Worm (Caenorhabditis elegans) whole organism, mixed stage, embryonic: Measurements from ENCODE around the gene npl-10.

ENCODE experiments used
- bed-3 ChIP-seq: fragments of 200-800 bp; sonication (Bioruptor generic); optimal IDR thresholded peaks from 3 replicates; lab custom pipeline; 2018; ENCODE audit warnings: mild to moderate bottlenecking, missing genetic modification characterization, moderate library complexity, missing compliant biosample characterization
- ceh-83 ChIP-seq: fragments of 200-800 bp; sonication (Bioruptor generic); optimal IDR thresholded peaks from 2 replicates; lab custom pipeline; 2018; ENCODE audit warnings: mild to moderate bottlenecking, missing genetic modification characterization, missing compliant biosample characterization
- cnd-1 ChIP-seq: fragments of 200-800 bp; sonication (Bioruptor generic); optimal IDR thresholded peaks from 2 replicates; lab custom pipeline; 2018; ENCODE audit warnings: mild to moderate bottlenecking, missing genetic modification characterization, missing compliant biosample characterization
- elt-1 ChIP-seq: sonication (generic microtip); optimal IDR thresholded peaks from 2 replicates; lab custom pipeline; 2017; ENCODE audit warnings: missing genetic modification characterization, mild to moderate bottlenecking, missing compliant biosample characterization, antibody characterized with exemption, moderate library complexity, borderline replicate concordance; ENCODE audit not compliant: insufficient read depth
- ham-2 ChIP-seq: fragments of 200-800 bp; sonication (Bioruptor generic); optimal IDR thresholded peaks from 2 replicates; lab custom pipeline; 2018; ENCODE audit warnings: mild to moderate bottlenecking, missing genetic modification characterization, missing compliant biosample characterization
- hlh-1 ChIP-seq: fragments of 150-350 bp; optimal IDR thresholded peaks from 2 replicates; lab custom pipeline; 2014; ENCODE audit warnings: missing biosample characterization, missing genetic modification reagents, missing genetic modification characterization
- mab-5 ChIP-seq: fragments of 150-350 bp; optimal IDR thresholded peaks from 2 replicates; lab custom pipeline; 2014; ENCODE audit warnings: missing biosample characterization, missing genetic modification characterization
- mls-2 ChIP-seq: sonication (generic microtip); optimal IDR thresholded peaks from 2 replicates; lab custom pipeline; 2016; ENCODE audit warnings: mild to moderate bottlenecking, missing genetic modification characterization, moderate library complexity, missing compliant biosample characterization
- nhr-2 ChIP-seq: fragments of 150-350 bp; optimal IDR thresholded peaks from 2 replicates; lab custom pipeline; 2014; ENCODE audit warnings: missing biosample characterization, missing genetic modification characterization
- nhr-237 ChIP-seq: fragments of 150-350 bp; optimal IDR thresholded peaks from 2 replicates; lab custom pipeline; 2014; ENCODE audit warnings: missing biosample characterization, missing genetic modification characterization
- nhr-28 ChIP-seq: fragments of 150-350 bp; optimal IDR thresholded peaks from 2 replicates; lab custom pipeline; 2014; ENCODE audit warnings: missing biosample characterization, missing genetic modification characterization
- nhr-76 ChIP-seq: sonication (generic microtip); optimal IDR thresholded peaks from 2 replicates; lab custom pipeline; 2017; ENCODE audit warnings: missing biosample characterization, missing genetic modification characterization
- pha-4 ChIP-seq: fragments of 150-350 bp; optimal IDR thresholded peaks from 2 replicates; lab custom pipeline; 2018; ENCODE audit warnings: missing biosample characterization, missing genetic modification reagents, missing genetic modification characterization
- sem-2 ChIP-seq: fragments of 200-800 bp; sonication (Bioruptor generic); optimal IDR thresholded peaks from 2 replicates; lab custom pipeline; 2018; ENCODE audit warnings: mild to moderate bottlenecking, missing genetic modification characterization, missing compliant biosample characterization
- unc-120 ChIP-seq: sonication (generic microtip); optimal IDR thresholded peaks from 2 replicates; lab custom pipeline; 2017; ENCODE audit warnings: missing genetic modification characterization, missing compliant biosample characterization; ENCODE audit not compliant: poor library complexity, severe bottlenecking
- unc-62 ChIP-seq: fragments of 150-350 bp; optimal IDR thresholded peaks from 2 replicates; lab custom pipeline; 2014; ENCODE audit warnings: missing biosample characterization, missing genetic modification reagents, missing genetic modification characterization
- zip-8 ChIP-seq: fragments of 150-350 bp; optimal IDR thresholded peaks from 2 replicates; lab custom pipeline; 2014; ENCODE audit warnings: missing biosample characterization, missing genetic modification characterization

The npl-10 gene

DNA sequence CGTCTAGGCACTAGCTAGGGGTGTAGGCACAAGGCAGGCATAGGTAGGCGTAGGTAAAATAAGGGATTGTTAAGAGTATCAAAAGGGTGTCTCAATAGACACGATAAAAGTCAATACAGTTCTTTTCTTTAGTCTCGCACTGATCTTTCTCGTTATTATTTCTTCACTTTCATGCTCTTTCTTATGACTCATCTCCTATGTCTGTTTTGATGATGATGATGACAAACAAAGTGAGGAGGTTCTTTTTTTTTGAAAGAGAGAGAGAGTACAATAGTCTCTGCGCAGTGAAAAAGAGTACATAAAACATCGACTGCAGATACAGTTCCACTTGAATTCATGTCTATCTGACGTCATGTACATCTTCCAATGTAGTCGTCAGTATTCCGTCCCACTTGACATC is 45.8 kb downstream of the npl-10 start:
- no peak for TF ChIP-seq nhr-237 (tag; lab: Kevin White, UChicago)
- no peak for TF ChIP-seq zip-8 (tag; lab: Kevin White, UChicago)
- TF ChIP-seq ceh-83 (GFP tag; lab: Kevin White, UChicago) = no peak
- TF ChIP-seq nhr-28 (tag; lab: Kevin White, UChicago) = no peak
- TF ChIP-seq mls-2 (tag; lab: Kevin White, UChicago) = no peak
- TF ChIP-seq unc-120 = no peak
- TF ChIP-seq mab-5 (tag; lab: Kevin White, UChicago) = no peak
- TF ChIP-seq nhr-76 = no peak
- no peak for TF ChIP-seq bed-3 (GFP tag; lab: Kevin White, UChicago)
- no peak for TF ChIP-seq ham-2
- TF ChIP-seq nhr-2 (tag; lab: Kevin White, UChicago) = no peak

DNA sequence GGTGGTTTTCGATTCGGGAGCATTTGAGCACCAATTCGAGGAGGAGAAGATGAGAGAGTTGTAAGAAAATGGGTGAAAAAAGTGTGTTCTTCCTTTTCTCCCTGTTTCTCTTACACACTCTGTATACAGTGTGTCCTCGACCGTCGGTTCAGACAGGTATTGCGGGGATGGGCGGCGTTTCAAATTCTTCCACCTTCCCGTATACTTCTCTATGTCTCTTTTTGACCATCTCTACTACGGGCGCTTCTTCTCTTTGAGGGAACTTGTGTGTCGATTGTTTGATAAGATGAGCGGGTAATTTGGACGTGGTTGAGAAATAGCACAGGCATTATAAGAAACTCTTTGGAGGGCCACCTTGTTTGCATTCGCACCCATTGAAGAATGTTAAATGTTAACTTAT is 48.1 kb downstream of the npl-10 start:
- TF ChIP-seq pha-4 (tag; lab: Kevin White, UChicago) = no peak
- TF ChIP-seq elt-1 (tag; lab: Kevin White, UChicago) = no peak
- no peak for TF ChIP-seq sem-2 (GFP tag; lab: Kevin White, UChicago)
- no peak for TF ChIP-seq nhr-2 (tag; lab: Kevin White, UChicago)
- no peak for TF ChIP-seq cnd-1 (tag; lab: Kevin White, UChicago)
- TF ChIP-seq ham-2 = no peak
- no peak for TF ChIP-seq nhr-76
- no peak for TF ChIP-seq hlh-1 (tag; lab: Kevin White, UChicago)
- no peak for TF ChIP-seq unc-120
- no peak for TF ChIP-seq ceh-83 (GFP tag; lab: Kevin White, UChicago)
- no peak for TF ChIP-seq unc-62 (GFP tag; lab: Kevin White, UChicago)
